Worm (Caenorhabditis elegans) whole organism, L1 larva: ENCODE measurements around the gene ZC21.8.

Experiments
- C04F5.9 ChIP-seq: sonication (generic microtip); optimal IDR thresholded peaks from 2 replicates; lab custom pipeline; 2016; ENCODE audit warnings: missing genetic modification characterization, missing compliant biosample characterization
- C16A3.4 ChIP-seq: fragments of 150-350 bp; optimal IDR thresholded peaks from 2 replicates; lab custom pipeline; 2014; ENCODE audit warnings: missing biosample characterization, missing genetic modification characterization
- F16B12.6 ChIP-seq: fragments of 150-350 bp; optimal IDR thresholded peaks from 2 replicates; lab custom pipeline; 2014; ENCODE audit warnings: missing biosample characterization, missing genetic modification characterization
- Y116A8C.19 ChIP-seq: sonication (generic microtip); optimal IDR thresholded peaks from 2 replicates; lab custom pipeline; 2016; ENCODE audit warnings: missing compliant biosample characterization, missing genetic modification characterization, borderline replicate concordance
- aha-1 ChIP-seq: fragments of 150-350 bp; optimal IDR thresholded peaks from 2 replicates; lab custom pipeline; 2014; ENCODE audit warnings: missing biosample characterization, missing genetic modification characterization
- alr-1 ChIP-seq: fragments of 200-800 bp; sonication (Bioruptor generic); optimal IDR thresholded peaks from 2 replicates; lab custom pipeline; 2018; ENCODE audit warnings: borderline replicate concordance, mild to moderate bottlenecking, missing genetic modification characterization, missing compliant biosample characterization
- ama-1 ChIP-seq: fragments of 150-350 bp; optimal IDR thresholded peaks from 2 replicates; lab custom pipeline; 2014
- ceh-82 ChIP-seq, 3 experiments: fragments of 150-350 bp in 1 of 3; sonication (generic microtip) in 2 of 3; optimal IDR thresholded peaks; 2 replicates each; lab custom pipeline; 2014 to 2017; ENCODE audit warnings: missing biosample characterization in 3 of 3, missing genetic modification characterization in 3 of 3
- ces-1 ChIP-seq: fragments of 150-350 bp; optimal IDR thresholded peaks from 2 replicates; lab custom pipeline; 2014; ENCODE audit warnings: missing biosample characterization, missing genetic modification reagents, missing genetic modification characterization
- dpl-1 ChIP-seq, 3 experiments: fragments of 150-350 bp in 2 of 3; sonication (generic microtip) in 1 of 3; optimal IDR thresholded peaks; 2 replicates each; lab custom pipeline; 2014 to 2017; ENCODE audit warnings: missing biosample characterization in 3 of 3, missing genetic modification characterization in 3 of 3, missing genetic modification reagents in 3 of 3
- efl-3 ChIP-seq: fragments of 200-800 bp; sonication (Bioruptor generic); optimal IDR thresholded peaks from 2 replicates; lab custom pipeline; 2018; ENCODE audit warnings: mild to moderate bottlenecking, missing genetic modification characterization, missing compliant biosample characterization
- egl-13 ChIP-seq: sonication (generic microtip); optimal IDR thresholded peaks from 2 replicates; lab custom pipeline; 2016; ENCODE audit warnings: missing genotype, missing genetic modification reagents, missing genetic modification characterization, missing compliant biosample characterization
- elt-3 ChIP-seq, 6 experiments: fragments of 150-350 bp in 1 of 6; sonication (generic microtip); optimal IDR thresholded peaks; 2 replicates each; lab custom pipeline; 2017 to 2018; ENCODE audit warnings: missing biosample characterization in 6 of 6, missing genetic modification characterization in 6 of 6, inconsistent platforms in 1 of 6
- ets-5 ChIP-seq: fragments of 200-800 bp; sonication (Bioruptor generic); IDR thresholded peaks from 2 replicates; pipeline ENCODE4 v1.3.6; 2022; ENCODE audit warnings: missing genetic modification characterization, missing compliant biosample characterization
- fkh-4 ChIP-seq: sonication (generic microtip); optimal IDR thresholded peaks from 2 replicates; lab custom pipeline; 2016; ENCODE audit warnings: missing compliant biosample characterization, missing genetic modification characterization, borderline replicate concordance
- hpl-2 ChIP-seq: fragments of 150-350 bp; optimal IDR thresholded peaks from 2 replicates; lab custom pipeline; 2014; ENCODE audit warnings: missing biosample characterization, missing genetic modification reagents, missing genetic modification characterization
- irx-1 ChIP-seq: sonication (generic microtip); optimal IDR thresholded peaks from 2 replicates; lab custom pipeline; 2016; ENCODE audit warnings: missing genetic modification characterization, missing compliant biosample characterization
- isw-1 ChIP-seq: fragments of 200-800 bp; sonication (Bioruptor generic); IDR thresholded peaks from 2 replicates; pipeline ENCODE4 v1.3.6; 2022; ENCODE audit warnings: missing genetic modification characterization, missing compliant biosample characterization
- jun-1 ChIP-seq: fragments of 150-350 bp; optimal IDR thresholded peaks from 2 replicates; lab custom pipeline; 2014; ENCODE audit warnings: missing biosample characterization, missing genetic modification reagents, missing genetic modification characterization
- lin-13 ChIP-seq: fragments of 150-350 bp; optimal IDR thresholded peaks from 2 replicates; lab custom pipeline; 2014; ENCODE audit warnings: missing biosample characterization, missing genetic modification reagents, missing genetic modification characterization
- lin-14 ChIP-seq: fragments of 200-800 bp; sonication (Bioruptor generic); optimal IDR thresholded peaks from 2 replicates; lab custom pipeline; 2018; ENCODE audit warnings: mild to moderate bottlenecking, missing genetic modification characterization, moderate library complexity, missing compliant biosample characterization
- lin-15B ChIP-seq: fragments of 150-350 bp; sonication (generic microtip); optimal IDR thresholded peaks from 3 replicates; lab custom pipeline; 2014; ENCODE audit warnings: missing biosample characterization, missing genetic modification characterization
- lin-35 ChIP-seq, 2 experiments: fragments of 150-350 bp; optimal IDR thresholded peaks; 2 replicates each; lab custom pipeline; 2014; ENCODE audit warnings: missing biosample characterization in 2 of 2, missing genetic modification characterization in 2 of 2, missing genetic modification reagents in 2 of 2
- lir-3 ChIP-seq: sonication (generic microtip); optimal IDR thresholded peaks from 2 replicates; lab custom pipeline; 2016; ENCODE audit warnings: mild to moderate bottlenecking, missing genetic modification characterization, moderate library complexity, missing compliant biosample characterization; ENCODE audit not compliant: poor library complexity
- lsy-2 ChIP-seq, 2 experiments: fragments of 150-350 bp; optimal IDR thresholded peaks; 2 replicates each; lab custom pipeline; 2014; ENCODE audit warnings: missing biosample characterization in 2 of 2, missing genetic modification characterization in 2 of 2
- mdl-1 ChIP-seq, 2 experiments: fragments of 150-350 bp; optimal IDR thresholded peaks; 2 replicates each; lab custom pipeline; 2014 to 2017; ENCODE audit warnings: missing biosample characterization in 2 of 2, missing genetic modification characterization in 2 of 2, inconsistent platforms in 1 of 2
- mef-2 ChIP-seq: fragments of 150-350 bp; optimal IDR thresholded peaks from 2 replicates; lab custom pipeline; 2014; ENCODE audit warnings: missing biosample characterization, missing genetic modification characterization
- mep-1 ChIP-seq: fragments of 150-350 bp; optimal IDR thresholded peaks from 2 replicates; lab custom pipeline; 2014; ENCODE audit warnings: missing biosample characterization, missing genetic modification characterization
- nhr-12 ChIP-seq: sonication (generic microtip); optimal IDR thresholded peaks from 2 replicates; lab custom pipeline; 2017; ENCODE audit warnings: missing biosample characterization, missing genetic modification characterization
- nhr-19 ChIP-seq: fragments of 200-800 bp; sonication (Bioruptor generic); conservative IDR thresholded peaks from 2 replicates; pipeline ENCODE4 v1.3.6; 2022; ENCODE audit warnings: missing genetic modification characterization, missing compliant biosample characterization
- nhr-20 ChIP-seq: sonication (generic microtip); optimal IDR thresholded peaks from 2 replicates; lab custom pipeline; 2016; ENCODE audit warnings: mild to moderate bottlenecking, missing genetic modification characterization, missing compliant biosample characterization
- nhr-237 ChIP-seq: fragments of 150-350 bp; optimal IDR thresholded peaks from 2 replicates; lab custom pipeline; 2014; ENCODE audit warnings: missing biosample characterization, missing genetic modification characterization
- nhr-28 ChIP-seq: fragments of 150-350 bp; optimal IDR thresholded peaks from 2 replicates; lab custom pipeline; 2014; ENCODE audit warnings: missing biosample characterization, missing genetic modification characterization
- nhr-47 ChIP-seq: sonication (generic microtip); optimal IDR thresholded peaks from 2 replicates; lab custom pipeline; 2016; ENCODE audit warnings: mild to moderate bottlenecking, missing genetic modification characterization, moderate library complexity, missing compliant biosample characterization
- nhr-71 ChIP-seq: sonication (generic microtip); optimal IDR thresholded peaks from 2 replicates; lab custom pipeline; 2016; ENCODE audit warnings: mild to moderate bottlenecking, missing genetic modification characterization, moderate library complexity, missing compliant biosample characterization
- nhr-76 ChIP-seq: sonication (generic microtip); optimal IDR thresholded peaks from 2 replicates; lab custom pipeline; 2017; ENCODE audit warnings: missing biosample characterization, missing genetic modification characterization
- nhr-84 ChIP-seq: sonication (generic microtip); optimal IDR thresholded peaks from 2 replicates; lab custom pipeline; 2017; ENCODE audit warnings: missing biosample characterization, missing genetic modification characterization
- nhr-85 ChIP-seq: sonication (generic microtip); peaks from one replicate; lab custom pipeline; 2016; ENCODE audit warnings: missing genetic modification characterization, inconsistent platforms, missing compliant biosample characterization
- nhr-90 ChIP-seq: sonication (generic microtip); optimal IDR thresholded peaks from 2 replicates; lab custom pipeline; 2016; ENCODE audit warnings: mild to moderate bottlenecking, missing genetic modification characterization, missing compliant biosample characterization; ENCODE audit not compliant: poor library complexity
- pax-3 ChIP-seq: fragments of 200-800 bp; sonication (Bioruptor generic); optimal IDR thresholded peaks from 2 replicates; lab custom pipeline; 2018; ENCODE audit warnings: mild to moderate bottlenecking, missing genetic modification characterization, moderate library complexity, missing compliant biosample characterization
- snu-23 ChIP-seq: sonication (generic microtip); optimal IDR thresholded peaks from 2 replicates; lab custom pipeline; 2016; ENCODE audit warnings: missing genetic modification characterization, missing compliant biosample characterization
- sptf-1 ChIP-seq: fragments of 150-350 bp; optimal IDR thresholded peaks from 2 replicates; lab custom pipeline; 2014; ENCODE audit warnings: missing biosample characterization, missing genetic modification characterization
- sup-37 ChIP-seq: fragments of 200-800 bp; sonication (Bioruptor generic); optimal IDR thresholded peaks from 2 replicates; lab custom pipeline; 2018; ENCODE audit warnings: mild to moderate bottlenecking, missing genetic modification characterization, missing compliant biosample characterization
- swsn-7 ChIP-seq: sonication (generic microtip); optimal IDR thresholded peaks from 2 replicates; lab custom pipeline; 2016; ENCODE audit warnings: missing genetic modification characterization, missing compliant biosample characterization
- tlp-1 ChIP-seq: fragments of 150-350 bp; optimal IDR thresholded peaks from 2 replicates; lab custom pipeline; 2014; ENCODE audit warnings: missing biosample characterization, missing genetic modification characterization
- unc-130 ChIP-seq: fragments of 150-350 bp; optimal IDR thresholded peaks from 2 replicates; lab custom pipeline; 2017; ENCODE audit warnings: missing biosample characterization, missing genetic modification characterization, inconsistent platforms
- unc-98 ChIP-seq: fragments of 200-800 bp; sonication (Bioruptor generic); IDR thresholded peaks from 2 replicates; pipeline ENCODE4 v1.3.6; 2022; ENCODE audit warnings: missing genetic modification characterization, missing compliant biosample characterization
- zip-4 ChIP-seq: fragments of 200-800 bp; sonication (Bioruptor generic); optimal IDR thresholded peaks from 2 replicates; lab custom pipeline; 2018; ENCODE audit warnings: mild to moderate bottlenecking, missing genetic modification characterization, moderate library complexity, missing compliant biosample characterization
- ztf-11 ChIP-seq, 2 experiments: sonication (generic microtip); optimal IDR thresholded peaks; 2 replicates each; lab custom pipeline; 2016 to 2017; ENCODE audit warnings: missing genetic modification characterization in 2 of 2, missing biosample characterization in 1 of 2, missing compliant biosample characterization in 1 of 2
- ztf-4 ChIP-seq: fragments of 150-350 bp; optimal IDR thresholded peaks from 2 replicates; lab custom pipeline; 2014; ENCODE audit warnings: missing biosample characterization, missing genetic modification characterization

Gene ZC21.8

DNA sequence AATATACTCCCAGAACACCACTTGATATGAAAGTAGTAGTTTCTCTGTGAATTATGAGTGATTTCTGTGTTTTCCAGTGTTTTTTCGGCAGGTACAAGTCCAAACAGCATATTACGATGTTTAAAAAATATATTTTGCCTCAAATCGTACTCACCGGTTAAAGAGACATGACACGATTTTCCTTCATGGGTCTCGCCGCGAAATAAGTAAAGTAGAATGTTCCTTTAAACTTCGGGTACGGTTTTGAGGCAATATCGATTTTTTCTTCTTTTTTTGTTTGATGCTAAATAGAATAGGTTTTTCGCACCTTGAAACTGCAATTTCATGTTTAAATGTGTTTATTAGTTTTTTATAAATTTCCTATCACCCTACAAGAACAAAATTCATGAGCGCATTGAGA is 27.8 kb downstream of the ZC21.8 start:
- TF ChIP-seq nhr-12 (tag; lab: Kevin White, UChicago), result no peak
- no peak for TF ChIP-seq nhr-84 (tag; lab: Kevin White, UChicago)
- no peak for TF ChIP-seq swsn-7 (tag; lab: Kevin White, UChicago)
- TF ChIP-seq ztf-11 (tag; optimal IDR thresholded peaks at IDR 0.05; lab: Kevin White, UChicago), result no peak
- TF ChIP-seq nhr-71 (tag; lab: Kevin White, UChicago), result no peak
- no peak for TF ChIP-seq pax-3 (tag; lab: Kevin White, UChicago)
- no peak for TF ChIP-seq nhr-47 (tag; lab: Kevin White, UChicago)
- TF ChIP-seq zip-4, result no peak
- TF ChIP-seq C04F5.9 (tag; lab: Kevin White, UChicago), result no peak

DNA sequence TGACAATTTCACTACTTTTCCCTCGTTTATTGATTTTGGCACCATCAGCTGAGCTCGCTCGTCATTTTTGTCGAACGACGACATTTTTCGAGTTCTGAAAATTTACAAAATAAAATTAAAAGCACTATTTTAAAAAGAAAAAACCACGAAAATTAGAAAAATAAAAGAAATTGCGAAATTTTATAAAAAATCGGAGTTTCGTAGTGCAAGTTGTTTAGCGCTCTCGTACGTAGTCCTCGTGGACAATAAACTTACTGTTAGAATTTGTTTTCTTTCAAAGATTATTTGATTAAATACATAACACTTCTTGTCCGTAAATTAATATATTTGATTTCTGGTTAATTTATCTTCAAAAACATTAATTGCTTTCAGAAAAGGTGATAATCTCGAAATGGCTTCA is 29.5 kb downstream of the ZC21.8 start, which contains the start of the genes ess-2 and F42H10.2:
Gene ess-2 (minus strand): TSS at position 99 of the 400 bp plus-strand sequence.
Gene F42H10.2 (plus strand): TSS at position 367 of the 400 bp plus-strand sequence.
- TF ChIP-seq jun-1 (tag; lab: Kevin White, UChicago) (no peak), nhr-237 (tag; lab: Kevin White, UChicago) (no peak), ets-5 (no peak), hpl-2 (GFP tag; lab: Kevin White, UChicago) (no peak), unc-98 (GFP tag; lab: Robert Waterston, UW) (no peak), zip-4 (peak; percentile 83), F16B12.6 (no peak), mef-2 (tag; lab: Kevin White, UChicago) (no peak), alr-1 (no peak), efl-3 (GFP tag; lab: Kevin White, UChicago) (no peak), pax-3 (tag; lab: Kevin White, UChicago) (no peak), C16A3.4 (tag; lab: Kevin White, UChicago) (peak; percentile 67), lir-3 (tag; lab: Kevin White, UChicago) (no peak), snu-23 (GFP tag; lab: Kevin White, UChicago) (peak; percentile 62), sptf-1 (tag; lab: Kevin White, UChicago) (no peak), swsn-7 (tag; lab: Kevin White, UChicago) (peak; percentile 43), nhr-84 (tag; lab: Kevin White, UChicago) (no peak), egl-13 (tag; lab: Kevin White, UChicago) (no peak), nhr-19 (no peak), nhr-90 (tag; lab: Kevin White, UChicago) (no peak), irx-1 (no peak), nhr-76 (tag; lab: Kevin White, UChicago) (no peak), unc-130 (tag; lab: Kevin White, UChicago) (no peak), nhr-28 (no peak), ceh-82 (tag; optimal IDR thresholded peaks at IDR 0.05; lab: Kevin White, UChicago) (peak in 2 of 3 experiments; percentile 19 to 46), elt-3 (tag; optimal IDR thresholded peaks at IDR 0.05; lab: Kevin White, UChicago) (peak in 1 of 6 experiments; percentile 26), isw-1 (GFP tag; lab: Robert Waterston, UW) (peak; percentile 21; the same call in 1 of the 2 replicates), ztf-11 (tag; optimal IDR thresholded peaks at IDR 0.05; lab: Kevin White, UChicago) (no peak), mep-1 (peak; percentile 45), nhr-47 (tag; lab: Kevin White, UChicago) (peak; percentile 31), ces-1 (GFP tag; lab: Kevin White, UChicago) (no peak), fkh-4 (no peak), nhr-20 (tag; lab: Kevin White, UChicago) (peak; percentile 39), nhr-85 (no peak), aha-1 (tag; lab: Kevin White, UChicago) (no peak), lin-35 (GFP tag; optimal IDR thresholded peaks at IDR 0.05; lab: Kevin White, UChicago) (peak; percentile 55 to 74), Y116A8C.19 (tag; lab: Kevin White, UChicago) (no peak), ama-1 (lab: Kevin White, UChicago) (no peak), dpl-1 (GFP tag; optimal IDR thresholded peaks at IDR 0.05; lab: Kevin White, UChicago) (peak; percentile 9 to 65 (median 33)), mdl-1 (tag; optimal IDR thresholded peaks at IDR 0.05; lab: Kevin White, UChicago) (no peak), ztf-4 (tag; lab: Kevin White, UChicago) (no peak), lsy-2 (tag; optimal IDR thresholded peaks at IDR 0.05; lab: Kevin White, UChicago) (peak; percentile 64 to 87), sup-37 (GFP tag; lab: Kevin White, UChicago) (no peak), lin-15B (tag; lab: Kevin White, UChicago) (peak; percentile 71), lin-14 (GFP tag; lab: Kevin White, UChicago) (peak; percentile 49), tlp-1 (tag; lab: Kevin White, UChicago) (no peak), lin-13 (GFP tag; lab: Kevin White, UChicago) (peak; percentile 50)
